Worm (Caenorhabditis elegans) whole organism, young adult: ENCODE measurements around the gene pqn-32.

Source experiments
- C17E4.6 ChIP-seq: fragments of 200-800 bp; sonication (Bioruptor generic); IDR thresholded peaks from 2 replicates; pipeline ENCODE4 v1.3.6; 2022; ENCODE audit warnings: missing genetic modification reagents, missing genetic modification characterization, missing compliant biosample characterization
- egl-44 ChIP-seq: fragments of 200-800 bp; sonication (Bioruptor generic); IDR thresholded peaks from 2 replicates; pipeline ENCODE4 v1.3.6; 2022; ENCODE audit warnings: missing genetic modification reagents, missing genetic modification characterization, missing compliant biosample characterization
- lsl-1 ChIP-seq: fragments of 200-800 bp; sonication (Bioruptor generic); optimal IDR thresholded peaks from 2 replicates; lab custom pipeline; 2018; ENCODE audit warnings: mild to moderate bottlenecking, missing genetic modification characterization, moderate library complexity, missing compliant biosample characterization
- nfya-1 ChIP-seq: sonication (generic microtip); optimal IDR thresholded peaks from 2 replicates; lab custom pipeline; 2017; ENCODE audit warnings: antibody characterized with exemption, missing compliant biosample characterization, missing genetic modification characterization, borderline replicate concordance; ENCODE audit not compliant: insufficient read depth
- nfyb-1 ChIP-seq: fragments of 200-800 bp; sonication (Bioruptor generic); IDR thresholded peaks from 2 replicates; pipeline ENCODE4 v1.3.6; 2022; ENCODE audit warnings: missing genetic modification reagents, missing genetic modification characterization, missing compliant biosample characterization
- pha-4 ChIP-seq: fragments of 150-350 bp; sonication (generic microtip); optimal IDR thresholded peaks from 2 replicates; lab custom pipeline; 2014; ENCODE audit warnings: missing biosample characterization, missing genetic modification reagents, missing genetic modification characterization

DNA sequence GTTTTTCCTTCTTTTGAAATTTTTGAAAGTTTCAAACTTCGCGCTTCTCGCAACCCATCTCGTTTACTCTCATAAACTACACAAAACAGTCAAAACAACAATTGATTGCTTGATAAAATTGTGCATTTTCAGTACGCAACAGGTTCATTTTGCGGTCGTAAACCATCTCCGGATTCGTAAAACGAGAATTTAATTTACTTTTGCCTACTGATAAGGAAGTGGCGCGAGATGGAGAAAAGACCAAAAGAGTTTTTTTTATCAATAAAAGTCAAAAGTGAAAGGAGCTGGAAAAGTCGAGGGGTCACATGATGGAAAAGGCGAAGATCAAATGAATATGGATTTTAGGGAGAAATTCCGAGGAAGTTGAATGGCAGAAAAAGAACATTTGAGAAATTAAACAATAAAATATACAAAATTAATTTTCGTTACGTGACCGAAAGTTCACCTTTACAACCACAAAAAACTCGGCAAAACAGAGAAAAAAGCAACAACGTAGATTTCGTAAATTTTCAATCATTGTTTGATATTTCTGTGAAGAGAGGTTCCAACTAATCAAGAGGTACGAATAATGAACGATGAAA is 28.9 kb upstream of the pqn-32 start, which contains the start of gene F42G4.6:
- TF ChIP-seq pha-4 (tag; lab: Kevin White, UChicago), result no peak
- no peak for TF ChIP-seq nfya-1 (tag; lab: Kevin White, UChicago)
- TF ChIP-seq lsl-1, result no peak
- TF ChIP-seq nfyb-1, result no peak
- no peak for TF ChIP-seq egl-44 (GFP tag; lab: Robert Waterston, UW)
- TF ChIP-seq C17E4.6, result no peak
